Worm (Caenorhabditis elegans) whole organism, young adult: ENCODE data around the gene idpp-7.

Experiments used
- B0035.1 ChIP-seq: sonication (generic microtip); optimal IDR thresholded peaks from 2 replicates; lab custom pipeline; 2016; ENCODE audit warnings: missing genetic modification characterization, mild to moderate bottlenecking, missing compliant biosample characterization, missing genotype, missing genetic modification reagents
- C06A6.2 ChIP-seq: fragments of 200-800 bp; sonication (Bioruptor generic); conservative IDR thresholded peaks from 2 replicates; pipeline ENCODE4 v1.3.6; 2022; ENCODE audit warnings: missing genetic modification characterization, missing compliant biosample characterization
- F10E7.11 ChIP-seq: sonication (generic microtip); optimal IDR thresholded peaks from 2 replicates; lab custom pipeline; 2017; ENCODE audit warnings: mild to moderate bottlenecking, missing genetic modification characterization, moderate library complexity, missing compliant biosample characterization
- F22D6.2 ChIP-seq: sonication (generic microtip); optimal IDR thresholded peaks from 2 replicates; lab custom pipeline; 2016; ENCODE audit warnings: mild to moderate bottlenecking, missing genetic modification characterization, missing compliant biosample characterization
- F37B4.10 ChIP-seq: fragments of 200-800 bp; sonication (Bioruptor generic); IDR thresholded peaks from 2 replicates; pipeline ENCODE4 v1.3.6; 2022; ENCODE audit warnings: missing genetic modification characterization, missing compliant biosample characterization
- F39B2.1 ChIP-seq: fragments of 200-800 bp; sonication (Bioruptor generic); IDR thresholded peaks from 2 replicates; pipeline ENCODE4 v1.3.6; 2022; ENCODE audit warnings: missing genetic modification reagents, missing genetic modification characterization, missing compliant biosample characterization
- F55B11.4 ChIP-seq: sonication (generic microtip); optimal IDR thresholded peaks from 2 replicates; lab custom pipeline; 2016; ENCODE audit warnings: missing compliant biosample characterization, missing genetic modification characterization, borderline replicate concordance; ENCODE audit not compliant: insufficient read depth
- F57C9.4 ChIP-seq: sonication (generic microtip); optimal IDR thresholded peaks from 2 replicates; lab custom pipeline; 2017; ENCODE audit warnings: mild to moderate bottlenecking, missing genetic modification characterization, missing compliant biosample characterization
- T07F8.4 ChIP-seq: sonication (generic microtip); optimal IDR thresholded peaks from 2 replicates; lab custom pipeline; 2016; ENCODE audit warnings: mild to moderate bottlenecking, missing genetic modification characterization, moderate library complexity, missing compliant biosample characterization
- Y53G8AR.9 ChIP-seq: fragments of 200-800 bp; sonication (Bioruptor generic); conservative IDR thresholded peaks from 2 replicates; pipeline ENCODE4 v1.3.6; 2022; ENCODE audit warnings: missing genetic modification reagents, missing genetic modification characterization, missing compliant biosample characterization
- Y79H2A.3 ChIP-seq: fragments of 200-800 bp; sonication (Bioruptor generic); conservative IDR thresholded peaks from 2 replicates; pipeline ENCODE4 v1.3.6; 2022; ENCODE audit warnings: missing genetic modification reagents, missing genetic modification characterization, missing compliant biosample characterization
- Y95B8A.8 ChIP-seq: fragments of 200-800 bp; sonication (Bioruptor generic); IDR thresholded peaks from 2 replicates; pipeline ENCODE4 v1.3.6; 2022; ENCODE audit warnings: missing genetic modification reagents, missing genetic modification characterization, missing compliant biosample characterization
- akir-1 ChIP-seq: fragments of 200-800 bp; sonication (Bioruptor generic); optimal IDR thresholded peaks from 2 replicates; lab custom pipeline; 2018; ENCODE audit warnings: mild to moderate bottlenecking, missing genetic modification characterization, moderate library complexity, missing compliant biosample characterization
- athp-1 ChIP-seq: sonication (generic microtip); optimal IDR thresholded peaks from 2 replicates; lab custom pipeline; 2017; ENCODE audit warnings: mild to moderate bottlenecking, missing genetic modification characterization, missing compliant biosample characterization
- attf-5 ChIP-seq: fragments of 200-800 bp; sonication (Bioruptor generic); optimal IDR thresholded peaks from 2 replicates; lab custom pipeline; 2018; ENCODE audit warnings: mild to moderate bottlenecking, missing genetic modification characterization, missing compliant biosample characterization
- bed-1 ChIP-seq: fragments of 200-800 bp; sonication (Bioruptor generic); IDR thresholded peaks from 2 replicates; pipeline ENCODE4 v1.3.6; 2022; ENCODE audit warnings: missing genetic modification reagents, missing genetic modification characterization, missing compliant biosample characterization
- cebp-1 ChIP-seq, 2 experiments: fragments of 200-800 bp in 1 of 2; sonication (Bioruptor generic) in 1 of 2; sonication (generic microtip) in 1 of 2; IDR thresholded peaks in 1 of 2; optimal IDR thresholded peaks in 1 of 2; 2 replicates each; pipeline versions ENCODE4 v1.3.6 to Lab custom; 2017 to 2022; ENCODE audit warnings: missing compliant biosample characterization in 2 of 2, missing genetic modification characterization in 2 of 2, mild to moderate bottlenecking in 1 of 2, missing genetic modification reagents in 1 of 2, moderate library complexity in 1 of 2
- ceh-27 ChIP-seq: fragments of 200-800 bp; sonication (Bioruptor generic); optimal IDR thresholded peaks from 2 replicates; lab custom pipeline; 2018; ENCODE audit warnings: mild to moderate bottlenecking, missing genetic modification characterization, moderate library complexity, missing compliant biosample characterization
- chd-7 ChIP-seq: sonication (generic microtip); optimal IDR thresholded peaks from 2 replicates; lab custom pipeline; 2016; ENCODE audit warnings: mild to moderate bottlenecking, missing genetic modification characterization, moderate library complexity, missing compliant biosample characterization
- die-1 ChIP-seq: sonication (generic microtip); optimal IDR thresholded peaks from 2 replicates; lab custom pipeline; 2016; ENCODE audit warnings: missing genotype, mild to moderate bottlenecking, missing genetic modification characterization, missing compliant biosample characterization
- dpff-1 ChIP-seq: sonication (generic microtip); optimal IDR thresholded peaks from 2 replicates; lab custom pipeline; 2017; ENCODE audit warnings: mild to moderate bottlenecking, missing genetic modification characterization, missing compliant biosample characterization
- egl-44 ChIP-seq: fragments of 200-800 bp; sonication (Bioruptor generic); IDR thresholded peaks from 2 replicates; pipeline ENCODE4 v1.3.6; 2022; ENCODE audit warnings: missing genetic modification reagents, missing genetic modification characterization, missing compliant biosample characterization
- fkh-3 ChIP-seq: sonication (generic microtip); optimal IDR thresholded peaks from 2 replicates; lab custom pipeline; 2016; ENCODE audit warnings: mild to moderate bottlenecking, missing genetic modification characterization, missing compliant biosample characterization
- let-526 ChIP-seq: fragments of 200-800 bp; sonication (Bioruptor generic); IDR thresholded peaks from 2 replicates; pipeline ENCODE4 v1.3.6; 2022; ENCODE audit warnings: missing genetic modification reagents, missing genetic modification characterization, missing compliant biosample characterization
- let-607 ChIP-seq, 2 experiments: fragments of 200-800 bp in 1 of 2; sonication (Bioruptor generic) in 1 of 2; sonication (generic microtip) in 1 of 2; optimal IDR thresholded peaks; 2 replicates each; lab custom pipeline; 2016 to 2018; ENCODE audit warnings: mild to moderate bottlenecking in 2 of 2, missing compliant biosample characterization in 2 of 2, missing genetic modification characterization in 2 of 2, moderate library complexity in 2 of 2, missing genotype in 1 of 2
- lin-26 ChIP-seq: fragments of 200-800 bp; sonication (Bioruptor generic); IDR thresholded peaks from 2 replicates; pipeline ENCODE4 v1.3.6; 2022; ENCODE audit warnings: missing genetic modification reagents, missing genetic modification characterization, missing compliant biosample characterization
- lsl-1 ChIP-seq: fragments of 200-800 bp; sonication (Bioruptor generic); optimal IDR thresholded peaks from 2 replicates; lab custom pipeline; 2018; ENCODE audit warnings: mild to moderate bottlenecking, missing genetic modification characterization, moderate library complexity, missing compliant biosample characterization
- madf-3 ChIP-seq: fragments of 200-800 bp; sonication (Bioruptor generic); IDR thresholded peaks from 2 replicates; pipeline ENCODE4 v1.3.6; 2022; ENCODE audit warnings: missing genetic modification reagents, missing genetic modification characterization, missing compliant biosample characterization
- nhr-80 ChIP-seq: sonication (generic microtip); optimal IDR thresholded peaks from 2 replicates; lab custom pipeline; 2016; ENCODE audit warnings: missing genetic modification characterization, missing compliant biosample characterization
- pbrm-1 ChIP-seq: fragments of 200-800 bp; sonication (Bioruptor generic); IDR thresholded peaks from 2 replicates; pipeline ENCODE4 v1.3.6; 2022; ENCODE audit warnings: missing genetic modification reagents, missing genetic modification characterization, missing compliant biosample characterization
- rec-8 ChIP-seq, 2 experiments: sonication (generic microtip); optimal IDR thresholded peaks; 2 replicates each; lab custom pipeline; 2016; ENCODE audit warnings: mild to moderate bottlenecking in 2 of 2, missing genetic modification characterization in 2 of 2, missing genetic modification reagents in 2 of 2, missing genotype in 2 of 2, missing biosample characterization in 1 of 2, missing compliant biosample characterization in 1 of 2, moderate library complexity in 1 of 2
- snpc-4 ChIP-seq, 5 experiments: fragments of 150-350 bp in 1 of 5; sonication (generic microtip) in 4 of 5; optimal IDR thresholded peaks; 2 replicates each; lab custom pipeline; 2014 to 2018; ENCODE audit warnings: missing genetic modification characterization in 5 of 5, missing biosample characterization in 3 of 5, antibody characterized with exemption in 2 of 5, mild to moderate bottlenecking in 2 of 5, missing compliant biosample characterization in 2 of 5, missing genotype in 2 of 5, moderate library complexity in 2 of 5, missing genetic modification reagents in 1 of 5
- sptf-2 ChIP-seq: fragments of 200-800 bp; sonication (Bioruptor generic); optimal IDR thresholded peaks from 2 replicates; lab custom pipeline; 2018; ENCODE audit warnings: mild to moderate bottlenecking, missing genetic modification characterization, missing compliant biosample characterization
- tlf-1 ChIP-seq: fragments of 200-800 bp; sonication (Bioruptor generic); optimal IDR thresholded peaks from 2 replicates; lab custom pipeline; 2018; ENCODE audit warnings: mild to moderate bottlenecking, missing genetic modification characterization, missing compliant biosample characterization
- unc-130 ChIP-seq: sonication (generic microtip); optimal IDR thresholded peaks from 2 replicates; lab custom pipeline; 2016; ENCODE audit warnings: missing genetic modification reagents, missing genetic modification characterization, missing compliant biosample characterization
- xnd-1 ChIP-seq: sonication (generic microtip); optimal IDR thresholded peaks from 2 replicates; lab custom pipeline; 2016; ENCODE audit warnings: missing genotype, missing genetic modification reagents, missing genetic modification characterization, missing compliant biosample characterization
- zim-3 ChIP-seq: sonication (generic microtip); optimal IDR thresholded peaks from 2 replicates; lab custom pipeline; 2017; ENCODE audit warnings: mild to moderate bottlenecking, missing genetic modification characterization, moderate library complexity, missing compliant biosample characterization
- ztf-18 ChIP-seq: sonication (generic microtip); optimal IDR thresholded peaks from 2 replicates; lab custom pipeline; 2016; ENCODE audit warnings: missing genotype, mild to moderate bottlenecking, missing genetic modification characterization, missing compliant biosample characterization

Gene idpp-7

DNA sequence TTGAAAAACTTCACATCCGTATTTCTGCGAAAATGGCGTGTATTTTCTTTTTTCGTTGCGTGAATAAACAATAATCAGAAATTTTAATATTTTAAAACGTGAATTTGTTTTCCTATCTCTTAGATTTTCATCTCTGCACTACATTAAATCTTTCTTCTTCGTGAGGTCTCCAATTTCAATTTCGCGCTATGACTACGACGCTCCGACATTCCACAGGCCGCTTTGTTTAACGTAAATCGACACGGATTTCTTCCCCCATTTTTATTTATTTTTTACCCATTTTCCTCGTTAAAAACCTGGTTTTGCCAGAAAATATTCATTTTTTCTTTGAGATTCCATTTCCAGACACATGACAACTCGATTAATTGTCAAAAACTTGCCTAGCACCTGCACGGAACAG is 4.9 kb downstream of the idpp-7 start, which contains the start of the genes T23F6.3 and rbd-1 (continued):
- TF ChIP-seq B0035.1 (tag; lab: Kevin White, UChicago) = no peak
- TF ChIP-seq dpff-1 (tag; lab: Kevin White, UChicago) = no peak
- no peak for TF ChIP-seq bed-1 (GFP tag; lab: Robert Waterston, UW)
- no peak for TF ChIP-seq rec-8 (tag; optimal IDR thresholded peaks at IDR 0.05; lab: Kevin White, UChicago)
- TF ChIP-seq ceh-27 (GFP tag; lab: Kevin White, UChicago) = peak; percentile 71
- no peak for TF ChIP-seq cebp-1 (GFP tag; IDR thresholded peaks at IDR 0.05; lab: Robert Waterston, UW)
- peak; percentile 66 for TF ChIP-seq cebp-1 (tag; optimal IDR thresholded peaks at IDR 0.05; lab: Kevin White, UChicago)
- TF ChIP-seq die-1 (tag; lab: Kevin White, UChicago) = no peak
- TF ChIP-seq F39B2.1 (GFP tag; lab: Robert Waterston, UW) = no peak
- no peak for TF ChIP-seq fkh-3 (tag; lab: Kevin White, UChicago)
- TF ChIP-seq let-526 (GFP tag; lab: Robert Waterston, UW) = no peak
- TF ChIP-seq Y95B8A.8 = no peak
- no peak for TF ChIP-seq egl-44
- TF ChIP-seq unc-130 (GFP tag; lab: Kevin White, UChicago) = no peak
- no peak for TF ChIP-seq chd-7 (tag; lab: Kevin White, UChicago)
- TF ChIP-seq nhr-80 (tag; lab: Kevin White, UChicago) = no peak
- TF ChIP-seq sptf-2 (GFP tag; lab: Kevin White, UChicago) = no peak
- TF ChIP-seq F55B11.4 (tag; lab: Kevin White, UChicago) = no peak
- TF ChIP-seq F22D6.2 (tag; lab: Kevin White, UChicago) = no peak
- no peak for TF ChIP-seq snpc-4 (GFP tag; optimal IDR thresholded peaks at IDR 0.05; lab: Kevin White, UChicago)
- peak in 2 of 4 experiments; percentile 41 to 72 for TF ChIP-seq snpc-4 (tag; optimal IDR thresholded peaks at IDR 0.05; lab: Kevin White, UChicago)
- TF ChIP-seq let-607 (tag; optimal IDR thresholded peaks at IDR 0.05; lab: Kevin White, UChicago) = no peak
- TF ChIP-seq athp-1 = no peak
- TF ChIP-seq lin-26 (GFP tag; lab: Robert Waterston, UW) = no peak; the same call in 1 of the 2 replicates
- TF ChIP-seq lsl-1 (GFP tag; lab: Kevin White, UChicago) = no peak
- no peak for TF ChIP-seq ztf-18 (tag; lab: Kevin White, UChicago)
- TF ChIP-seq Y53G8AR.9 (GFP tag; lab: Robert Waterston, UW) = peak; percentile 40; the same call in 1 of the 2 replicates
- TF ChIP-seq zim-3 (tag; lab: Kevin White, UChicago) = no peak
- no peak for TF ChIP-seq Y79H2A.3 (GFP tag; lab: Robert Waterston, UW)
- peak; percentile 54; the same call in 1 of the 2 replicates for TF ChIP-seq pbrm-1
- no peak for TF ChIP-seq madf-3 (GFP tag; lab: Robert Waterston, UW)
- TF ChIP-seq tlf-1 (GFP tag; lab: Kevin White, UChicago) = peak; percentile 15
- TF ChIP-seq F37B4.10 (GFP tag; lab: Robert Waterston, UW) = no peak
- TF ChIP-seq xnd-1 (tag; lab: Kevin White, UChicago) = no peak
- peak; percentile 77 for TF ChIP-seq attf-5 (GFP tag; lab: Kevin White, UChicago)
- no peak for TF ChIP-seq C06A6.2 (GFP tag; lab: Robert Waterston, UW)
- no peak for TF ChIP-seq F10E7.11
- TF ChIP-seq F57C9.4 (tag; lab: Kevin White, UChicago) = no peak
- TF ChIP-seq T07F8.4 (tag; lab: Kevin White, UChicago) = no peak
- TF ChIP-seq akir-1 (GFP tag; lab: Kevin White, UChicago) = no peak
- TF ChIP-seq, all 124 proteins: peak for 35
